Fruit fly (Drosophila melanogaster) whole organism, prepupa: ENCODE data around the gene CG42750.

ENCODE experiments used
- Blimp-1 ChIP-seq: fragments of 200-800 bp; sonication (Bioruptor generic); optimal IDR thresholded peaks from 3 replicates; lab custom pipeline; 2017; ENCODE audit warnings: missing biosample characterization, missing genetic modification characterization, mild to moderate bottlenecking, moderate library complexity, missing genetic modification reagents
- CG10631 ChIP-seq: fragments of 200-800 bp; sonication (Bioruptor generic); optimal IDR thresholded peaks from 2 replicates; lab custom pipeline; 2016; ENCODE audit warnings: missing biosample characterization, missing genetic modification characterization
- CG10669 ChIP-seq: fragments of 200-800 bp; sonication (Bioruptor generic); optimal IDR thresholded peaks from 3 replicates; lab custom pipeline; 2018; ENCODE audit warnings: missing biosample characterization, mild to moderate bottlenecking, missing genetic modification characterization, moderate library complexity
- CG11762 ChIP-seq: fragments of 200-800 bp; sonication (Bioruptor generic); optimal IDR thresholded peaks from 3 replicates; lab custom pipeline; 2016; ENCODE audit warnings: missing biosample characterization, missing genetic modification characterization; ENCODE audit not compliant: insufficient read depth
- CG11902 ChIP-seq: fragments of 200-800 bp; sonication (Bioruptor generic); optimal IDR thresholded peaks from 3 replicates; lab custom pipeline; 2016; ENCODE audit warnings: missing biosample characterization, missing genetic modification characterization
- CG1621 ChIP-seq: fragments of 200-800 bp; sonication (Bioruptor generic); optimal IDR thresholded peaks from 3 replicates; lab custom pipeline; 2018; ENCODE audit warnings: missing biosample characterization, mild to moderate bottlenecking, missing genetic modification characterization
- CG16779 ChIP-seq: fragments of 200-800 bp; sonication (Bioruptor generic); optimal IDR thresholded peaks from 3 replicates; lab custom pipeline; 2017; ENCODE audit warnings: missing biosample characterization, mild to moderate bottlenecking, missing genetic modification characterization
- CG3032 ChIP-seq: fragments of 200-800 bp; optimal IDR thresholded peaks from 2 replicates; lab custom pipeline; 2019; ENCODE audit warnings: missing biosample characterization, mild to moderate bottlenecking, missing genetic modification characterization, moderate library complexity
- CG32006 ChIP-seq: fragments of 200-800 bp; sonication (Bioruptor generic); optimal IDR thresholded peaks from 3 replicates; lab custom pipeline; 2017; ENCODE audit warnings: missing biosample characterization, mild to moderate bottlenecking, missing genetic modification characterization
- CG34406 ChIP-seq: fragments of 200-800 bp; sonication (Bioruptor generic); optimal IDR thresholded peaks from 3 replicates; lab custom pipeline; 2016; ENCODE audit warnings: missing biosample characterization, missing genetic modification characterization
- CG3919 ChIP-seq: fragments of 200-800 bp; sonication (Bioruptor generic); optimal IDR thresholded peaks from 3 replicates; lab custom pipeline; 2016; ENCODE audit warnings: missing biosample characterization, missing genetic modification characterization
- CG4318 ChIP-seq: fragments of 200-800 bp; sonication (Bioruptor generic); optimal IDR thresholded peaks from 3 replicates; lab custom pipeline; 2017; ENCODE audit warnings: missing biosample characterization, mild to moderate bottlenecking, missing genetic modification characterization
- CG6163 ChIP-seq: fragments of 200-800 bp; sonication (Bioruptor generic); IDR thresholded peaks from 3 replicates; pipeline ENCODE4 v1.3.6; 2022; ENCODE audit warnings: missing biosample characterization, missing genetic modification characterization
- CG6276 ChIP-seq: fragments of 200-800 bp; sonication (Bioruptor generic); optimal IDR thresholded peaks from 2 replicates; lab custom pipeline; 2017; ENCODE audit warnings: missing biosample characterization, mild to moderate bottlenecking, missing genetic modification characterization
- CG6792 ChIP-seq: fragments of 200-800 bp; sonication (Bioruptor generic); optimal IDR thresholded peaks from 3 replicates; lab custom pipeline; 2016; ENCODE audit warnings: missing biosample characterization, missing genetic modification characterization
- CG6808 ChIP-seq: fragments of 200-800 bp; sonication (Bioruptor generic); optimal IDR thresholded peaks from 3 replicates; lab custom pipeline; 2017; ENCODE audit warnings: missing biosample characterization, missing genetic modification characterization, mild to moderate bottlenecking, moderate library complexity, missing genetic modification reagents
- CG6854 ChIP-seq: fragments of 200-800 bp; sonication (Bioruptor generic); optimal IDR thresholded peaks from 2 replicates; lab custom pipeline; 2017; ENCODE audit warnings: missing biosample characterization, mild to moderate bottlenecking, missing genetic modification characterization
- CG7368 ChIP-seq: fragments of 200-800 bp; sonication (Bioruptor generic); optimal IDR thresholded peaks from 3 replicates; lab custom pipeline; 2016; ENCODE audit warnings: missing biosample characterization, missing genetic modification characterization
- CG8119 ChIP-seq: fragments of 200-800 bp; sonication (Bioruptor generic); IDR thresholded peaks from 3 replicates; pipeline ENCODE4 v1.3.6; 2022; ENCODE audit warnings: missing biosample characterization, missing genetic modification characterization
- CG8632 ChIP-seq: fragments of 200-800 bp; sonication (Bioruptor generic); optimal IDR thresholded peaks from 3 replicates; lab custom pipeline; 2016; ENCODE audit warnings: missing biosample characterization, missing genetic modification characterization
- CG9139 ChIP-seq: fragments of 200-800 bp; sonication (Bioruptor generic); optimal IDR thresholded peaks from 3 replicates; lab custom pipeline; 2017; ENCODE audit warnings: missing biosample characterization, mild to moderate bottlenecking, missing genetic modification characterization
- Eip75B ChIP-seq: fragments of 200-800 bp; sonication (Bioruptor generic); optimal IDR thresholded peaks from 3 replicates; lab custom pipeline; 2016; ENCODE audit warnings: missing biosample characterization, missing genetic modification characterization
- Eip78C ChIP-seq: fragments of 200-800 bp; sonication (Bioruptor generic); peaks from one replicate; lab custom pipeline; 2016; ENCODE audit warnings: missing biosample characterization, missing genetic modification characterization
- Eip93F ChIP-seq: fragments of 200-800 bp; sonication (Bioruptor generic); optimal IDR thresholded peaks from 2 replicates; lab custom pipeline; 2016; ENCODE audit warnings: missing biosample characterization, mild to moderate bottlenecking, missing genetic modification characterization
- Ets21C ChIP-seq: fragments of 200-800 bp; sonication (Bioruptor generic); optimal IDR thresholded peaks from 3 replicates; lab custom pipeline; 2016; ENCODE audit warnings: missing biosample characterization, missing genetic modification characterization
- Ets96B ChIP-seq: fragments of 200-800 bp; optimal IDR thresholded peaks from 2 replicates; lab custom pipeline; 2019; ENCODE audit warnings: missing biosample characterization, mild to moderate bottlenecking, missing genetic modification characterization, moderate library complexity
- Gug ChIP-seq: fragments of 200-800 bp; sonication (Bioruptor generic); IDR thresholded peaks from 2 replicates; pipeline ENCODE4 v1.3.6; 2022; ENCODE audit warnings: missing biosample characterization, missing genetic modification characterization
- Hr38 ChIP-seq: sonication (Bioruptor generic); optimal IDR thresholded peaks from 2 replicates; lab custom pipeline; 2016; ENCODE audit warnings: missing biosample characterization, missing genetic modification characterization
- Hr39 ChIP-seq: fragments of 200-800 bp; sonication (Bioruptor generic); optimal IDR thresholded peaks from 2 replicates; lab custom pipeline; 2016; ENCODE audit warnings: missing biosample characterization, missing genetic modification characterization
- Hr4 ChIP-seq: fragments of 200-800 bp; sonication (Bioruptor generic); optimal IDR thresholded peaks from 3 replicates; lab custom pipeline; 2016; ENCODE audit warnings: missing biosample characterization, missing genetic modification characterization
- Lpt ChIP-seq: fragments of 200-800 bp; sonication (Bioruptor generic); optimal IDR thresholded peaks from 3 replicates; lab custom pipeline; 2016; ENCODE audit warnings: missing biosample characterization, missing genetic modification characterization
- Met ChIP-seq: fragments of 200-800 bp; sonication (Bioruptor generic); optimal IDR thresholded peaks from 3 replicates; lab custom pipeline; 2016; ENCODE audit warnings: missing biosample characterization, missing genetic modification characterization
- OdsH ChIP-seq: fragments of 200-800 bp; sonication (Bioruptor generic); optimal IDR thresholded peaks from 3 replicates; lab custom pipeline; 2016; ENCODE audit warnings: missing biosample characterization, missing genetic modification characterization
- Smox ChIP-seq: fragments of 200-800 bp; sonication (Bioruptor generic); optimal IDR thresholded peaks from 3 replicates; lab custom pipeline; 2016; ENCODE audit warnings: missing biosample characterization, missing genetic modification characterization
- Sox102F ChIP-seq: fragments of 200-800 bp; sonication (Bioruptor generic); optimal IDR thresholded peaks from 2 replicates; lab custom pipeline; 2016; ENCODE audit warnings: missing biosample characterization, mild to moderate bottlenecking, missing genetic modification characterization
- Sox14 ChIP-seq: fragments of 200-800 bp; sonication (Bioruptor generic); optimal IDR thresholded peaks from 3 replicates; lab custom pipeline; 2016; ENCODE audit warnings: missing biosample characterization, missing genetic modification characterization
- Sox15 ChIP-seq: fragments of 200-800 bp; sonication (Bioruptor generic); optimal IDR thresholded peaks from 3 replicates; lab custom pipeline; 2016; ENCODE audit warnings: missing biosample characterization, missing genetic modification characterization
- achi ChIP-seq: fragments of 200-800 bp; sonication (Bioruptor generic); optimal IDR thresholded peaks from 3 replicates; lab custom pipeline; 2016; ENCODE audit warnings: missing biosample characterization, missing genetic modification characterization
- acj6 ChIP-seq: fragments of 200-800 bp; sonication (Bioruptor generic); optimal IDR thresholded peaks from 3 replicates; lab custom pipeline; 2016; ENCODE audit warnings: missing biosample characterization, missing genetic modification characterization
- cyc ChIP-seq: fragments of 200-800 bp; sonication (Bioruptor generic); optimal IDR thresholded peaks from 3 replicates; lab custom pipeline; 2016; ENCODE audit warnings: missing biosample characterization, missing genetic modification characterization
- dsx ChIP-seq: fragments of 200-800 bp; optimal IDR thresholded peaks from 3 replicates; lab custom pipeline; 2019; ENCODE audit warnings: missing biosample characterization, mild to moderate bottlenecking, missing genetic modification characterization, moderate library complexity; ENCODE audit not compliant: poor library complexity, severe bottlenecking
- eg ChIP-seq: fragments of 200-800 bp; sonication (Bioruptor generic); IDR thresholded peaks from 3 replicates; pipeline ENCODE4 v1.3.6; 2022; ENCODE audit warnings: missing biosample characterization, missing genetic modification characterization
- fd59A ChIP-seq: fragments of 200-800 bp; sonication (Bioruptor generic); optimal IDR thresholded peaks from 2 replicates; lab custom pipeline; 2017; ENCODE audit warnings: missing biosample characterization, mild to moderate bottlenecking, missing genetic modification characterization, missing genetic modification reagents
- fd85E ChIP-seq: fragments of 200-800 bp; sonication (Bioruptor generic); optimal IDR thresholded peaks from 3 replicates; lab custom pipeline; 2016; ENCODE audit warnings: missing biosample characterization, missing genetic modification characterization
- fkh ChIP-seq: fragments of 200-800 bp; sonication (Bioruptor generic); optimal IDR thresholded peaks from 3 replicates; lab custom pipeline; 2017; ENCODE audit warnings: missing biosample characterization, mild to moderate bottlenecking, missing genetic modification characterization, moderate library complexity
- lz ChIP-seq: fragments of 200-800 bp; sonication (Bioruptor generic); optimal IDR thresholded peaks from 3 replicates; lab custom pipeline; 2016; ENCODE audit warnings: missing biosample characterization, missing genetic modification characterization
- net ChIP-seq: fragments of 200-800 bp; sonication (Bioruptor generic); optimal IDR thresholded peaks from 3 replicates; lab custom pipeline; 2016; ENCODE audit warnings: missing biosample characterization, missing genetic modification characterization
- pdm3 ChIP-seq: fragments of 200-800 bp; sonication (Bioruptor generic); optimal IDR thresholded peaks from 3 replicates; lab custom pipeline; 2016; ENCODE audit warnings: missing biosample characterization, missing genetic modification characterization
- spab ChIP-seq: fragments of 200-800 bp; sonication (Bioruptor generic); optimal IDR thresholded peaks from 2 replicates; lab custom pipeline; 2017; ENCODE audit warnings: missing biosample characterization, mild to moderate bottlenecking, missing genetic modification characterization, missing genetic modification reagents
- ss ChIP-seq, 2 experiments: fragments of 200-800 bp; sonication (Bioruptor generic); optimal IDR thresholded peaks; 2 replicates in 1 of 2; 3 replicates in 1 of 2; lab custom pipeline; 2017 to 2018; ENCODE audit warnings: mild to moderate bottlenecking in 2 of 2, missing biosample characterization in 2 of 2, missing genetic modification characterization in 2 of 2, moderate library complexity in 1 of 2
- svp ChIP-seq: fragments of 200-800 bp; sonication (Bioruptor generic); peaks from one replicate; lab custom pipeline; 2016; ENCODE audit warnings: missing biosample characterization, missing genetic modification characterization
- topi ChIP-seq: fragments of 200-800 bp; sonication (Bioruptor generic); optimal IDR thresholded peaks from 3 replicates; lab custom pipeline; 2016; ENCODE audit warnings: missing biosample characterization, missing genetic modification characterization
- vri ChIP-seq: fragments of 200-800 bp; sonication (Bioruptor generic); optimal IDR thresholded peaks from 3 replicates; lab custom pipeline; 2016; ENCODE audit warnings: missing biosample characterization, mild to moderate bottlenecking, missing genetic modification characterization

The CG42750 gene

dm6 chr2L:18122231-18122551, 153.4 kb downstream of the CG42750 start:
- TF ChIP-seq ss (GFP tag; optimal IDR thresholded peaks at IDR 0.05; lab: Kevin White, UChicago), result peak in 1 of 2 experiments; percentile 10
- peak; percentile 74 for TF ChIP-seq CG6276 (GFP tag; lab: Kevin White, UChicago)
- no peak for TF ChIP-seq Hr39 (GFP tag; lab: Kevin White, UChicago)
- TF ChIP-seq CG6792 (GFP tag; lab: Kevin White, UChicago), result peak; percentile 19
- no peak for TF ChIP-seq Eip75B (GFP tag; lab: Kevin White, UChicago)
- TF ChIP-seq net (GFP tag; lab: Kevin White, UChicago), result peak; percentile 50
- peak; percentile 51; the same call in 1 of the 3 replicates for TF ChIP-seq CG6163 (GFP tag; lab: Robert Waterston, UW)
- TF ChIP-seq CG10669 (GFP tag; lab: Kevin White, UChicago), result peak; percentile 57
- TF ChIP-seq vri (GFP tag; lab: Kevin White, UChicago), result no peak
- peak; percentile 79 for TF ChIP-seq Ets96B (tag; lab: Kevin White, UChicago)
- TF ChIP-seq fd85E (GFP tag; lab: Kevin White, UChicago), result no peak
- no peak for TF ChIP-seq Smox (GFP tag; lab: Kevin White, UChicago)
- peak; percentile 63 for TF ChIP-seq acj6 (GFP tag; lab: Kevin White, UChicago)
- TF ChIP-seq pdm3, result no peak
- no peak for TF ChIP-seq Hr38
- peak; percentile 52 for TF ChIP-seq CG3919 (GFP tag; lab: Kevin White, UChicago)
- TF ChIP-seq CG11762 (GFP tag; lab: Kevin White, UChicago), result peak; percentile 40
- peak; percentile 52 for TF ChIP-seq Lpt (GFP tag; lab: Kevin White, UChicago)
- TF ChIP-seq CG16779 (tag; lab: Kevin White, UChicago), result peak; percentile 55
- TF ChIP-seq Blimp-1, result no peak
- peak; percentile 73 for TF ChIP-seq CG3032 (tag; lab: Kevin White, UChicago)
- TF ChIP-seq CG34406 (GFP tag; lab: Kevin White, UChicago), result peak; percentile 19
- TF ChIP-seq CG6808, result peak; percentile 4
- peak; percentile 46; the same call in 1 of the 3 replicates for TF ChIP-seq eg
- TF ChIP-seq Gug, result peak; percentile 52
- TF ChIP-seq CG7368 (GFP tag; lab: Kevin White, UChicago), result no peak
- TF ChIP-seq spab (GFP tag; lab: Kevin White, UChicago), result peak; percentile 67
- TF ChIP-seq Sox14 (GFP tag; lab: Kevin White, UChicago), result no peak
- peak; percentile 35 for TF ChIP-seq topi (GFP tag; lab: Kevin White, UChicago)
- no peak for TF ChIP-seq CG11902
- TF ChIP-seq fkh (GFP tag; lab: Kevin White, UChicago), result no peak
- TF ChIP-seq Eip93F (GFP tag; lab: Kevin White, UChicago), result no peak
- peak; percentile 34 for TF ChIP-seq CG8632
- peak; percentile 62 for TF ChIP-seq CG1621 (tag; lab: Kevin White, UChicago)
- TF ChIP-seq svp (GFP tag; lab: Kevin White, UChicago), result no peak
- peak; percentile 47 for TF ChIP-seq CG9139 (GFP tag; lab: Kevin White, UChicago)
- TF ChIP-seq cyc, result peak; percentile 21
- peak; percentile 80 for TF ChIP-seq CG8119 (GFP tag; lab: Robert Waterston, UW)
- peak; percentile 47 for TF ChIP-seq CG10631 (GFP tag; lab: Kevin White, UChicago)
- TF ChIP-seq Eip78C, result peak; percentile 92
- no peak for TF ChIP-seq Ets21C (GFP tag; lab: Kevin White, UChicago)
- peak; percentile 58 for TF ChIP-seq fd59A (GFP tag; lab: Kevin White, UChicago)
- no peak for TF ChIP-seq CG6854
- peak; percentile 69 for TF ChIP-seq achi
- TF ChIP-seq Met (GFP tag; lab: Kevin White, UChicago), result peak; percentile 3
- TF ChIP-seq Sox15 (GFP tag; lab: Kevin White, UChicago), result peak; percentile 21
- peak; percentile 42 for TF ChIP-seq CG32006
- TF ChIP-seq CG4318, result peak; percentile 24
- peak; percentile 75 for TF ChIP-seq OdsH
- peak; percentile 12 for TF ChIP-seq Sox102F (GFP tag; lab: Kevin White, UChicago)
- peak; percentile 32 for TF ChIP-seq Hr4 (GFP tag; lab: Kevin White, UChicago)
- TF ChIP-seq dsx (GFP tag; lab: Kevin White, UChicago), result peak; percentile 37
- peak; percentile 21 for TF ChIP-seq lz (GFP tag; lab: Kevin White, UChicago)
